Worm (Caenorhabditis elegans) whole organism, dauer: Measurements from ENCODE around the gene srw-35.

Source experiments
- unc-62 ChIP-seq: sonication (generic microtip); optimal IDR thresholded peaks from 2 replicates; lab custom pipeline; 2017; ENCODE audit warnings: missing biosample characterization, missing genetic modification reagents, missing genetic modification characterization

Gene srw-35

ce11 chrV:16522242-16522641, 49.9 kb downstream of the srw-35 start, which contains the start of gene srw-34:
srw-34 (minus strand) TSS chrV:16522342.
- TF ChIP-seq unc-62 (GFP tag; lab: Kevin White, UChicago), result no peak
